Fruit fly (Drosophila melanogaster): ENCODE measurements around the gene pins.

The pins gene

dm6 chr3R:27613814-27614213 lies 31.2 kb downstream of the pins start (continued):
- TF ChIP-seq vnd (GFP tag; IDR thresholded peaks at IDR 0.05; ENCODE audit: partially characterized antibody) (no peak), CG8924 (tag; optimal IDR thresholded peaks at IDR 0.05) (peak; percentile 13), dysf (GFP tag; IDR thresholded peaks at IDR 0.05) (peak; percentile 49; the same call in 2 of the 3 replicates), row (GFP tag; IDR thresholded peaks at IDR 0.05) (peak; percentile 45; the same call in 1 of the 3 replicates), pum (GFP tag; optimal IDR thresholded peaks at IDR 0.05) (no peak), CG31224 (GFP tag; IDR thresholded peaks at IDR 0.05) (no peak), Lhr (GFP tag; optimal IDR thresholded peaks at IDR 0.05) (no peak), bbx (GFP tag; IDR thresholded peaks at IDR 0.05; ENCODE audit: partially characterized antibody) (no peak), insv (GFP tag; optimal IDR thresholded peaks at IDR 0.05) (no peak), hkb (optimal IDR thresholded peaks at IDR 0.05) (no peak), hkb (GFP tag; IDR thresholded peaks at IDR 0.05) (peak; percentile 26; the same call in 1 of the 2 replicates), CG8281 (tag; optimal IDR thresholded peaks at IDR 0.05) (no peak), CG32532 (GFP tag; IDR thresholded peaks at IDR 0.05) (no peak), HLH4C (GFP tag; IDR thresholded peaks at IDR 0.05; ENCODE audit: partially characterized antibody) (no peak), BtbVII (GFP tag; optimal IDR thresholded peaks at IDR 0.05) (peak; percentile 25), CG14050 (GFP tag; IDR thresholded peaks at IDR 0.05) (no peak), D19B (GFP tag; optimal IDR thresholded peaks at IDR 0.05) (no peak), emc (GFP tag; optimal IDR thresholded peaks at IDR 0.05) (no peak), CG17186 (GFP tag; optimal IDR thresholded peaks at IDR 0.05) (no peak), dpn (GFP tag; optimal IDR thresholded peaks at IDR 0.05) (no peak), Atf6 (GFP tag; IDR thresholded peaks at IDR 0.05) (peak; percentile 57; the same call in 1 of the 2 replicates), CG15011 (GFP tag; optimal IDR thresholded peaks at IDR 0.05) (no peak), CG11723 (GFP tag; optimal IDR thresholded peaks at IDR 0.05) (no peak), bcd (GFP tag; optimal IDR thresholded peaks at IDR 0.05) (peak; percentile 27), fd96Cb (tag; optimal IDR thresholded peaks at IDR 0.05) (peak; percentile 4), btn (GFP tag; optimal IDR thresholded peaks at IDR 0.05) (no peak), CG10267 (tag; optimal IDR thresholded peaks at IDR 0.05) (no peak), CG31441 (GFP tag; IDR thresholded peaks at IDR 0.05) (0 out of 2 replicates have a peak, but pooled peaks have one; percentile 34), Hsf (GFP tag; optimal IDR thresholded peaks at IDR 0.05) (no peak), Ets97D (GFP tag; optimal IDR thresholded peaks at IDR 0.05) (no peak), lab (GFP tag; optimal IDR thresholded peaks at IDR 0.05) (peak; percentile 66), tap (tag; optimal IDR thresholded peaks at IDR 0.05) (peak; percentile 30), CG7839 (tag; optimal IDR thresholded peaks at IDR 0.05) (peak; percentile 5), NFAT (GFP tag; IDR thresholded peaks at IDR 0.05) (no peak), CG9437 (GFP tag; optimal IDR thresholded peaks at IDR 0.05) (no peak), CG6683 (GFP tag; optimal IDR thresholded peaks at IDR 0.05) (no peak), Opbp (GFP tag; IDR thresholded peaks at IDR 0.05; ENCODE audit: partially characterized antibody) (no peak), Elba2 (GFP tag; optimal IDR thresholded peaks at IDR 0.05) (no peak), cg (GFP tag; optimal IDR thresholded peaks at IDR 0.05) (no peak), wdn (GFP tag; IDR thresholded peaks at IDR 0.05) (no peak), CHES-1-like (GFP tag; optimal IDR thresholded peaks at IDR 0.05) (no peak), Fer1 (GFP tag; optimal IDR thresholded peaks at IDR 0.05) (peak; percentile 59), CG9932 (GFP tag; IDR thresholded peaks at IDR 0.05) (0 out of 2 replicates have a peak, but pooled peaks have one; percentile 37), sd (tag; optimal IDR thresholded peaks at IDR 0.05) (no peak), CG30403 (GFP tag; optimal IDR thresholded peaks at IDR 0.05) (no peak), Blimp-1 (GFP tag; optimal IDR thresholded peaks at IDR 0.05) (peak; percentile 39), NC2β (GFP tag; optimal IDR thresholded peaks at IDR 0.05) (no peak), nau (GFP tag; optimal IDR thresholded peaks at IDR 0.05) (no peak), sens-2 (GFP tag; IDR thresholded peaks at IDR 0.05) (no peak), oc (tag; optimal IDR thresholded peaks at IDR 0.05) (no peak), CG18764 (GFP tag; optimal IDR thresholded peaks at IDR 0.05) (no peak)

Data from whole organism, embryonic.